Worm (Caenorhabditis elegans) whole organism, L2 larva: ENCODE results near the gene inx-8.

Experiments used
- ceh-16 ChIP-seq: fragments of 150-350 bp; optimal IDR thresholded peaks from 2 replicates; lab custom pipeline; 2014; ENCODE audit warnings: missing biosample characterization, missing genetic modification characterization
- elt-1 ChIP-seq: fragments of 150-350 bp; optimal IDR thresholded peaks from 2 replicates; lab custom pipeline; 2014; ENCODE audit warnings: missing biosample characterization, missing genetic modification characterization
- lin-39 ChIP-seq: fragments of 150-350 bp; optimal IDR thresholded peaks from 2 replicates; lab custom pipeline; 2014; ENCODE audit warnings: missing biosample characterization, missing genetic modification reagents, missing genetic modification characterization
- lsy-2 ChIP-seq, 2 experiments: fragments of 150-350 bp in 1 of 2; sonication (generic microtip) in 1 of 2; optimal IDR thresholded peaks; 2 replicates each; lab custom pipeline; 2014 to 2017; ENCODE audit warnings: missing biosample characterization in 2 of 2, missing genetic modification characterization in 2 of 2
- nhr-11 ChIP-seq: fragments of 150-350 bp; optimal IDR thresholded peaks from 2 replicates; lab custom pipeline; 2014; ENCODE audit warnings: missing biosample characterization, missing genetic modification characterization
- nhr-25 ChIP-seq: fragments of 150-350 bp; sonication (generic microtip); optimal IDR thresholded peaks from 3 replicates; lab custom pipeline; 2014; ENCODE audit warnings: missing biosample characterization, missing genetic modification characterization
- snpc-4 ChIP-seq: fragments of 150-350 bp; optimal IDR thresholded peaks from 2 replicates; lab custom pipeline; 2014; ENCODE audit warnings: missing biosample characterization, missing genetic modification characterization
- unc-39 ChIP-seq: fragments of 150-350 bp; optimal IDR thresholded peaks from 2 replicates; lab custom pipeline; 2014; ENCODE audit warnings: missing biosample characterization, missing genetic modification characterization

DNA sequence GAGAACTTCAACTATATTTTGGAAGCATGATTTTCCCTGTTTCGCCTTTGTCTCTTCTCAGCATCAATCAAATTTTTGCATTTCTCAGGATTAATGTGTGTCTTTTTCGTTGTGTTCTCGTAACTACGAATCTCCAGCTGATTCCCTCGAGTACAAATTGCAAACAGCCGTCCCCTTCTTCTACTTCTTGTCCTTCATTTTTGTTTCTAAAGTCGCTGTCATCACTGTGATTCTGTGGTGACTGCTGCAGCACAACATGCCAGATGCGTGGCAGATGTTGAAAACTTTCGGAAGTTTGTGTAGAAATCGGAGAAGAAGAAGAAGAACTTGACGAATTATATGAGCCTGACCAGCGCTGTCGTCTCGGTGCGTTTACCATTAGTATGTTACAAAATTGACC is 39.6 kb downstream of the inx-8 start:
- TF ChIP-seq lin-39 (no peak), elt-1 (no peak), unc-39 (tag; lab: Kevin White, UChicago) (no peak), lsy-2 (tag; optimal IDR thresholded peaks at IDR 0.05; lab: Kevin White, UChicago) (no peak), snpc-4 (no peak), nhr-25 (no peak), ceh-16 (tag; lab: Kevin White, UChicago) (no peak), nhr-11 (tag; lab: Kevin White, UChicago) (no peak)
